Fruit fly (Drosophila melanogaster): Measurements from ENCODE around the gene VhaM9.7-a.

The VhaM9.7-a gene

DNA sequence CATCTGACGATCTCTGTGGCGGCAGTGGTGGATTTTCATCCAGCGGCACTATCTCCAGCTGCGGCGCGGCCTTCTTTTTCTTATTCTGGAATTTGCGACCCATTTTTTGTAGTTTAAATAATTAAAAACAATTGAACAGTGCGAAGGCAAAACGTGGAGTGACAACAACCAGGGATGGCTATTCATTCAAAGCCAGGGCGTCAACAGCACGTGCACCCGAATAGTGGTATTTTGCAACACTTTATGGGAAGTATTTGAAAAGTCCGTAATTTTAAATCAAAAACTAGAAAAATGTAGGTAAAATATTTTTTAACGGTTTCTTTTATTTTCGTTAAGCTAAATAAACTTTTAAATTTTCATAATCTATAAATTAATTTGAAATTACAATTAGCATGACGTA, 20.1 kb downstream of the VhaM9.7-a start, which contains the start of gene CG11583 (continued):
- TF ChIP-seq Xbp1 (GFP tag; optimal IDR thresholded peaks at IDR 0.05) (peak; percentile 64), CG9797 (GFP tag; optimal IDR thresholded peaks at IDR 0.05) (peak; percentile 36), Hmr (GFP tag; optimal IDR thresholded peaks at IDR 0.05) (no peak), pb (GFP tag; optimal IDR thresholded peaks at IDR 0.05) (no peak), chn (GFP tag; optimal IDR thresholded peaks at IDR 0.05) (peak; percentile 38), Awh (GFP tag; IDR thresholded peaks at IDR 0.05) (no peak), CG6683 (GFP tag; optimal IDR thresholded peaks at IDR 0.05) (no peak), Camta (GFP tag; optimal IDR thresholded peaks at IDR 0.05) (no peak), CG34376 (GFP tag; optimal IDR thresholded peaks at IDR 0.05) (no peak), NFAT (GFP tag; IDR thresholded peaks at IDR 0.05) (peak; percentile 48; the same call in 1 of the 2 replicates), NC2β (GFP tag; optimal IDR thresholded peaks at IDR 0.05) (peak; percentile 57), amos (GFP tag; IDR thresholded peaks at IDR 0.05; ENCODE audit: partially characterized antibody) (peak; percentile 14; the same call in 1 of the 2 replicates), CG6689 (GFP tag; IDR thresholded peaks at IDR 0.05) (no peak), CG12391 (tag; optimal IDR thresholded peaks at IDR 0.05) (peak; percentile 48), shn (GFP tag; optimal IDR thresholded peaks at IDR 0.05) (no peak), CG18011 (GFP tag; optimal IDR thresholded peaks at IDR 0.05) (no peak), cad (GFP tag; optimal IDR thresholded peaks at IDR 0.05) (no peak), kay (GFP tag; optimal IDR thresholded peaks at IDR 0.05) (no peak), CG14710 (tag; optimal IDR thresholded peaks at IDR 0.05) (peak; percentile 49), CG10543 (GFP tag; optimal IDR thresholded peaks at IDR 0.05) (no peak), CG33213 (GFP tag; optimal IDR thresholded peaks at IDR 0.05) (peak; percentile 39), z (GFP tag; IDR thresholded peaks at IDR 0.05) (no peak), Oli (tag; optimal IDR thresholded peaks at IDR 0.05) (no peak), Kr (GFP tag; optimal IDR thresholded peaks at IDR 0.05) (no peak), sens-2 (GFP tag; IDR thresholded peaks at IDR 0.05) (no peak), btn (GFP tag; optimal IDR thresholded peaks at IDR 0.05) (no peak), Vsx1 (GFP tag; optimal IDR thresholded peaks at IDR 0.05) (no peak), CG11398 (GFP tag; optimal IDR thresholded peaks at IDR 0.05) (no peak), ac (GFP tag; optimal IDR thresholded peaks at IDR 0.05) (no peak), Neu2 (GFP tag; optimal IDR thresholded peaks at IDR 0.05; ENCODE audit: borderline replicate concordance) (no peak), HLHmδ (GFP tag; optimal IDR thresholded peaks at IDR 0.05) (no peak), CG3995 (GFP tag; optimal IDR thresholded peaks at IDR 0.05) (peak; percentile 51), CG33557 (GFP tag; optimal IDR thresholded peaks at IDR 0.05) (peak; percentile 13), CG11093 (GFP tag; IDR thresholded peaks at IDR 0.05) (no peak), CG7786 (GFP tag; optimal IDR thresholded peaks at IDR 0.05) (peak; percentile 40), Antp (GFP tag; optimal IDR thresholded peaks at IDR 0.05) (peak; percentile 44), Sox100B (GFP tag; optimal IDR thresholded peaks at IDR 0.05) (no peak), lilli (GFP tag; optimal IDR thresholded peaks at IDR 0.05) (no peak), salm (tag; optimal IDR thresholded peaks at IDR 0.05) (no peak), CG31224 (GFP tag; IDR thresholded peaks at IDR 0.05) (no peak), gsb-n (tag; optimal IDR thresholded peaks at IDR 0.05) (no peak), CG15479 (GFP tag; optimal IDR thresholded peaks at IDR 0.05) (no peak), CG11247 (GFP tag; IDR thresholded peaks at IDR 0.05) (peak; percentile 9; the same call in 1 of the 2 replicates), bbx (GFP tag; IDR thresholded peaks at IDR 0.05; ENCODE audit: partially characterized antibody) (0 out of 2 replicates have a peak, but pooled peaks have one; percentile 8), oc (tag; optimal IDR thresholded peaks at IDR 0.05) (no peak), zfh1 (GFP tag; IDR thresholded peaks at IDR 0.05) (no peak), row (GFP tag; IDR thresholded peaks at IDR 0.05) (peak; percentile 67), Optix (GFP tag; IDR thresholded peaks at IDR 0.05) (no peak), en (GFP tag; optimal IDR thresholded peaks at IDR 0.05) (peak; percentile 4), ara (GFP tag; IDR thresholded peaks at IDR 0.05) (no peak), C15 (GFP tag; IDR thresholded peaks at IDR 0.05) (no peak), Usf (GFP tag; optimal IDR thresholded peaks at IDR 0.05) (no peak)
